Fruit fly (Drosophila melanogaster): ENCODE results near the gene CG3062.

The CG3062 gene

DNA sequence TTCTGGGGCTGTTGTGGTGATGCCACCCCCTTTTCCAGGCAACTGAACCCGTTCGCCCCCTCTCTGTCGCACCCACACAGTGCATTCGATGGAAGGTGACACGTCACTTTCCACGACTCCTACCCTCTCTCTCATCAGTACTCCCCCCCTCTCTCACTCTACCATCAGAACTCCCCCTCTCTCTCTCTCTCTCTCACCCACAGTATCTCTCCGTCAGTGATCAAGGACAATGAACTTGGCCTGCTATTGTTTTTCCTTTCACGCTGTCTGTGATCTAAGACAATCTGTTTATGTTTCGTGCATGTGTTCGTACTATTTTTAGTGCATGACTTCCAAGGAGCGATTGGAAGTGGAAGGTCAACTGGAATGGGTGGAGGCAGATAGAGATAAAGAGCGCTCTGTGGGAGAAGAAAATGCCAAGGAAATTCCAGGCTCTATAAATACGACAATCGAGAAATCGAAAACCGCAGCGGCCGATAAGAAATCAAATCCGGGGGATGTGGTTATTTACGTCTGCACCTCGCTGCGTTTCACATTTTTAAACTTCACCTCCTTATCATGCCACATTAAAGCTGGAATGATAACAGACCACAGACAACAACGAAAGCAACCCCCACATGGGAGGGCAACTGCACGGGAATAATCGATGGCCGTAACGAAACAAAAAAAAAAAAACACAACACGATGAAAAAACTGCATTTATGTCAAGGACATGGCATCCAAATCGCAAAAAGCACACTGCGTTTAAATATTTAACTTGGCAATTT is 33.7 kb upstream of the CG3062 start (continued):
- TF ChIP-seq D (optimal IDR thresholded peaks at IDR 0.05) (peak; percentile 58), D (GFP tag; optimal IDR thresholded peaks at IDR 0.05) (no peak), z (GFP tag; IDR thresholded peaks at IDR 0.05) (no peak), Fer3 (tag; optimal IDR thresholded peaks at IDR 0.05) (no peak), CG30403 (GFP tag; optimal IDR thresholded peaks at IDR 0.05) (no peak), Xbp1 (GFP tag; optimal IDR thresholded peaks at IDR 0.05) (peak; percentile 9), CG12769 (tag; optimal IDR thresholded peaks at IDR 0.05) (no peak), sens (GFP tag) (peak; percentile 48), CG16815 (GFP tag; optimal IDR thresholded peaks at IDR 0.05) (no peak), CG6175 (GFP tag; IDR thresholded peaks at IDR 0.05) (no peak), pros (GFP tag; optimal IDR thresholded peaks at IDR 0.05) (peak; percentile 95), twi (tag; optimal IDR thresholded peaks at IDR 0.05) (peak; percentile 77), CG10654 (GFP tag; optimal IDR thresholded peaks at IDR 0.05) (no peak), Nf-YA (GFP tag; IDR thresholded peaks at IDR 0.05) (no peak), Dref (GFP tag; IDR thresholded peaks at IDR 0.05) (no peak), br (optimal IDR thresholded peaks at IDR 0.05) (no peak), CG5180 (GFP tag; optimal IDR thresholded peaks at IDR 0.05) (no peak), Oli (tag; optimal IDR thresholded peaks at IDR 0.05) (no peak), CG14050 (GFP tag; IDR thresholded peaks at IDR 0.05) (no peak), CG6791 (GFP tag; IDR thresholded peaks at IDR 0.05; ENCODE audit: partially characterized antibody) (no peak), CG6689 (GFP tag; IDR thresholded peaks at IDR 0.05) (no peak), sqz (GFP tag; optimal IDR thresholded peaks at IDR 0.05) (peak; percentile 51), Stat92E (GFP tag; optimal IDR thresholded peaks at IDR 0.05) (no peak), onecut (GFP tag; IDR thresholded peaks at IDR 0.05) (peak; percentile 85), CG30431 (GFP tag; optimal IDR thresholded peaks at IDR 0.05) (no peak), nom (GFP tag; optimal IDR thresholded peaks at IDR 0.05) (no peak), slbo (GFP tag; IDR thresholded peaks at IDR 0.05) (no peak), gce (GFP tag; IDR thresholded peaks at IDR 0.05) (no peak), chm (GFP tag; IDR thresholded peaks at IDR 0.05) (0 out of 2 replicates have a peak, but pooled peaks have one; percentile 7), lov (optimal IDR thresholded peaks at IDR 0.05) (no peak), lov (GFP tag; IDR thresholded peaks at IDR 0.05) (no peak), Hsf (GFP tag; optimal IDR thresholded peaks at IDR 0.05) (no peak), chinmo (GFP tag; IDR thresholded peaks at IDR 0.05; ENCODE audit: partially characterized antibody) (0 out of 4 replicates have a peak, but pooled peaks have one; percentile 26), CG11085 (GFP tag; IDR thresholded peaks at IDR 0.05) (no peak), Kr (GFP tag; optimal IDR thresholded peaks at IDR 0.05) (peak; percentile 45), Dad (GFP tag; optimal IDR thresholded peaks at IDR 0.05) (no peak), kay (GFP tag; optimal IDR thresholded peaks at IDR 0.05) (no peak), vvl (GFP tag; IDR thresholded peaks at IDR 0.05) (no peak), Hand (GFP tag; optimal IDR thresholded peaks at IDR 0.05) (no peak), da (GFP tag; optimal IDR thresholded peaks at IDR 0.05) (no peak), chif (GFP tag; optimal IDR thresholded peaks at IDR 0.05) (no peak), Lpt (GFP tag; optimal IDR thresholded peaks at IDR 0.05) (no peak), prd (optimal IDR thresholded peaks at IDR 0.05) (no peak), prd (GFP tag; IDR thresholded peaks at IDR 0.05) (no peak), sd (tag; optimal IDR thresholded peaks at IDR 0.05) (peak; percentile 49), CG9817 (tag; optimal IDR thresholded peaks at IDR 0.05) (no peak), ato (GFP tag; IDR thresholded peaks at IDR 0.05; ENCODE audit: partially characterized antibody) (no peak), CG3281 (GFP tag; optimal IDR thresholded peaks at IDR 0.05) (no peak), Eip74EF (GFP tag; optimal IDR thresholded peaks at IDR 0.05) (no peak), CG12744 (GFP tag; optimal IDR thresholded peaks at IDR 0.05) (no peak), CG2120 (GFP tag; optimal IDR thresholded peaks at IDR 0.05) (no peak)

All from whole organism, embryonic.